Worm (Caenorhabditis elegans) whole organism, L4 larva: ENCODE data around the gene C45B2.2.

ENCODE experiments used
- F37D6.2 ChIP-seq: sonication (generic microtip); optimal IDR thresholded peaks from 2 replicates; lab custom pipeline; 2016; ENCODE audit warnings: mild to moderate bottlenecking, missing genetic modification characterization, missing compliant biosample characterization
- Y48G9A.11 ChIP-seq: fragments of 200-800 bp; sonication (Bioruptor generic); IDR thresholded peaks from 2 replicates; pipeline ENCODE4 v1.3.6; 2022; ENCODE audit warnings: missing genetic modification reagents, missing genetic modification characterization, missing compliant biosample characterization
- aha-1 ChIP-seq: fragments of 150-350 bp; peaks from one replicate; lab custom pipeline; 2014; ENCODE audit warnings: missing biosample characterization, missing genetic modification characterization
- ama-1 ChIP-seq: fragments of 150-350 bp; optimal IDR thresholded peaks from 2 replicates; lab custom pipeline; 2014; ENCODE audit warnings: inconsistent platforms, mixed read lengths
- ceh-20 ChIP-seq: fragments of 200-800 bp; sonication (Bioruptor generic); IDR thresholded peaks from 2 replicates; pipeline ENCODE4 v1.3.6; 2022; ENCODE audit warnings: missing genetic modification reagents, missing genetic modification characterization, missing compliant biosample characterization
- daf-16 ChIP-seq, 3 experiments: sonication (generic microtip); optimal IDR thresholded peaks; 2 replicates each; lab custom pipeline; 2016 to 2017; ENCODE audit warnings: missing genetic modification characterization in 3 of 3, missing genetic modification reagents in 3 of 3, mild to moderate bottlenecking in 2 of 3, missing compliant biosample characterization in 2 of 3, missing biosample characterization in 1 of 3, moderate library complexity in 1 of 3
- dmd-6 ChIP-seq: fragments of 200-800 bp; sonication (Bioruptor generic); IDR thresholded peaks from 2 replicates; pipeline ENCODE4 v1.3.6; 2022; ENCODE audit warnings: missing genetic modification reagents, missing genetic modification characterization, missing compliant biosample characterization
- dpl-1 ChIP-seq: fragments of 150-350 bp; optimal IDR thresholded peaks from 2 replicates; lab custom pipeline; 2014; ENCODE audit warnings: missing biosample characterization, missing genetic modification reagents, missing genetic modification characterization
- dve-1 ChIP-seq: sonication (generic microtip); optimal IDR thresholded peaks from 2 replicates; lab custom pipeline; 2017; ENCODE audit warnings: antibody characterized with exemption, mild to moderate bottlenecking, missing genetic modification characterization, missing compliant biosample characterization; ENCODE audit not compliant: insufficient read depth
- hif-1 ChIP-seq, 2 experiments: sonication (generic microtip); optimal IDR thresholded peaks; 2 replicates each; lab custom pipeline; 2016 to 2017; ENCODE audit warnings: missing compliant biosample characterization in 2 of 2, missing genetic modification characterization in 2 of 2, missing genetic modification reagents in 2 of 2, missing genotype in 2 of 2, mild to moderate bottlenecking in 1 of 2
- hlh-11 ChIP-seq: fragments of 200-800 bp; sonication (Bioruptor generic); optimal IDR thresholded peaks from 2 replicates; lab custom pipeline; 2018; ENCODE audit warnings: mild to moderate bottlenecking, missing genetic modification characterization, missing compliant biosample characterization
- lsy-2 ChIP-seq, 2 experiments: fragments of 150-350 bp in 1 of 2; sonication (generic microtip) in 1 of 2; optimal IDR thresholded peaks; 2 replicates each; lab custom pipeline; 2014 to 2017; ENCODE audit warnings: missing biosample characterization in 2 of 2, missing genetic modification characterization in 2 of 2
- mdt-29 ChIP-seq: fragments of 200-800 bp; sonication (Bioruptor generic); IDR thresholded peaks from 2 replicates; pipeline ENCODE4 v1.3.6; 2022; ENCODE audit warnings: missing genetic modification reagents, missing genetic modification characterization, missing compliant biosample characterization
- mes-2 ChIP-seq: sonication (generic microtip); optimal IDR thresholded peaks from 2 replicates; lab custom pipeline; 2016; ENCODE audit warnings: missing genotype, mild to moderate bottlenecking, missing genetic modification characterization, missing compliant biosample characterization; ENCODE audit not compliant: poor library complexity, severe bottlenecking
- mxl-3 ChIP-seq: fragments of 200-800 bp; sonication (Bioruptor generic); optimal IDR thresholded peaks from 2 replicates; lab custom pipeline; 2018; ENCODE audit warnings: mild to moderate bottlenecking, missing genetic modification characterization, missing compliant biosample characterization
- nhr-11 ChIP-seq: fragments of 150-350 bp; optimal IDR thresholded peaks from 2 replicates; lab custom pipeline; 2014; ENCODE audit warnings: missing biosample characterization, missing genetic modification characterization
- nhr-25 ChIP-seq: sonication (generic microtip); optimal IDR thresholded peaks from 2 replicates; lab custom pipeline; 2017; ENCODE audit warnings: missing genetic modification characterization, mild to moderate bottlenecking, missing compliant biosample characterization, antibody characterized with exemption, moderate library complexity, borderline replicate concordance; ENCODE audit not compliant: insufficient read depth
- nhr-28 ChIP-seq: fragments of 150-350 bp; optimal IDR thresholded peaks from 2 replicates; lab custom pipeline; 2014; ENCODE audit warnings: missing biosample characterization, missing genetic modification characterization
- nhr-76 ChIP-seq: fragments of 150-350 bp; optimal IDR thresholded peaks from 2 replicates; lab custom pipeline; 2014; ENCODE audit warnings: missing biosample characterization, missing genetic modification characterization
- nhr-77 ChIP-seq: fragments of 150-350 bp; optimal IDR thresholded peaks from 2 replicates; lab custom pipeline; 2014; ENCODE audit warnings: missing biosample characterization, missing genetic modification characterization
- pqm-1 ChIP-seq: sonication (generic microtip); optimal IDR thresholded peaks from 2 replicates; lab custom pipeline; 2017; ENCODE audit warnings: missing biosample characterization, missing genetic modification characterization
- sdz-12 ChIP-seq: fragments of 200-800 bp; sonication (Bioruptor generic); optimal IDR thresholded peaks from 2 replicates; lab custom pipeline; 2018; ENCODE audit warnings: mild to moderate bottlenecking, missing genetic modification characterization, missing compliant biosample characterization
- set-16 ChIP-seq: fragments of 200-800 bp; sonication (Bioruptor generic); IDR thresholded peaks from 2 replicates; pipeline ENCODE4 v1.3.6; 2022; ENCODE audit warnings: missing genetic modification reagents, missing genetic modification characterization, missing compliant biosample characterization
- skn-1 ChIP-seq: fragments of 150-350 bp; optimal IDR thresholded peaks from 2 replicates; lab custom pipeline; 2014; ENCODE audit warnings: missing biosample characterization, missing genetic modification characterization
- tra-1 ChIP-seq: fragments of 200-800 bp; sonication (Bioruptor generic); IDR thresholded peaks from 2 replicates; pipeline ENCODE4 v1.3.6; 2022; ENCODE audit warnings: missing genetic modification reagents, missing genetic modification characterization, missing compliant biosample characterization
- unc-62 ChIP-seq, 3 experiments: fragments of 150-350 bp in 1 of 3; sonication (generic microtip); optimal IDR thresholded peaks in 2 of 3; peaks in 1 of 3; 1 replicate in 1 of 3; 2 replicates in 2 of 3; lab custom pipeline; 2014 to 2017; ENCODE audit warnings: missing biosample characterization in 3 of 3, missing genetic modification characterization in 3 of 3, missing genetic modification reagents in 3 of 3, missing genotype in 1 of 3
- zag-1 ChIP-seq: fragments of 150-350 bp; optimal IDR thresholded peaks from 2 replicates; lab custom pipeline; 2014; ENCODE audit warnings: missing biosample characterization, missing genetic modification characterization
- zfp-2 ChIP-seq: sonication (generic microtip); optimal IDR thresholded peaks from 2 replicates; lab custom pipeline; 2016; ENCODE audit warnings: mild to moderate bottlenecking, missing genetic modification characterization, missing compliant biosample characterization
- zip-2 ChIP-seq: fragments of 150-350 bp; optimal IDR thresholded peaks from 2 replicates; lab custom pipeline; 2014; ENCODE audit warnings: missing biosample characterization, missing genetic modification characterization

Gene C45B2.2

ce11 chrX:6107962-6108361, 23.4 kb downstream of the C45B2.2 start:
- TF ChIP-seq zag-1 (tag; lab: Kevin White, UChicago) (no peak), unc-62 (GFP tag; optimal IDR thresholded peaks at IDR 0.05 in 1 of 2; lab: Kevin White, UChicago) (peak in 1 of 2 experiments; percentile 93), unc-62 (tag; optimal IDR thresholded peaks at IDR 0.05; lab: Kevin White, UChicago) (no peak), mdt-29 (GFP tag; lab: Robert Waterston, UW) (no peak), nhr-76 (tag; lab: Kevin White, UChicago) (no peak), zfp-2 (tag; lab: Kevin White, UChicago) (no peak), nhr-11 (tag; lab: Kevin White, UChicago) (no peak), aha-1 (tag; lab: Kevin White, UChicago) (peak; percentile 31), ama-1 (lab: Kevin White, UChicago) (no peak)

ce11 chrX:6109288-6109770, 24.8 kb downstream of the C45B2.2 start, which contains the start of gene kynu-1:
kynu-1 (minus strand) TSS chrX:6109338.
- TF ChIP-seq hlh-11 (tag; lab: Kevin White, UChicago) (peak; percentile 50), nhr-28 (tag; lab: Kevin White, UChicago) (peak; percentile 83), daf-16 (GFP tag; optimal IDR thresholded peaks at IDR 0.05; lab: Kevin White, UChicago) (no peak), daf-16 (tag; optimal IDR thresholded peaks at IDR 0.05; lab: Kevin White, UChicago) (peak; percentile 45), dmd-6 (GFP tag; lab: Robert Waterston, UW) (peak; percentile 31; the same call in 1 of the 2 replicates), lsy-2 (tag; optimal IDR thresholded peaks at IDR 0.05; lab: Kevin White, UChicago) (peak in 1 of 2 experiments; percentile 27), skn-1 (tag; lab: Kevin White, UChicago) (no peak), dve-1 (tag; lab: Kevin White, UChicago) (peak; percentile 56), pqm-1 (tag; lab: Kevin White, UChicago) (no peak)

ce11 chrX:6112817-6113216, 28.3 kb downstream of the C45B2.2 start, which contains the start of gene prx-3:
prx-3 (minus strand) TSS chrX:6112917.
- TF ChIP-seq dve-1 (tag; lab: Kevin White, UChicago), result peak; percentile 37
- no peak for TF ChIP-seq daf-16 (GFP tag; optimal IDR thresholded peaks at IDR 0.05; lab: Kevin White, UChicago)
- TF ChIP-seq daf-16 (tag; optimal IDR thresholded peaks at IDR 0.05; lab: Kevin White, UChicago), result peak; percentile 43
- no peak for TF ChIP-seq zag-1 (tag; lab: Kevin White, UChicago)
- TF ChIP-seq hif-1 (tag; optimal IDR thresholded peaks at IDR 0.05; lab: Kevin White, UChicago), result no peak
- peak; percentile 5 for TF ChIP-seq nhr-28 (tag; lab: Kevin White, UChicago)
- TF ChIP-seq Y48G9A.11, result no peak
- TF ChIP-seq tra-1 (GFP tag; lab: Robert Waterston, UW), result no peak

ce11 chrX:6115502-6115901, 31.0 kb downstream of the C45B2.2 start, which contains the start of gene C15H9.3:
C15H9.3 (plus strand) TSS chrX:6115802.
- TF ChIP-seq nhr-25, result no peak
- peak in 1 of 2 experiments; percentile 72 for TF ChIP-seq unc-62 (GFP tag; optimal IDR thresholded peaks at IDR 0.05 in 1 of 2; lab: Kevin White, UChicago)
- no peak for TF ChIP-seq unc-62 (tag; optimal IDR thresholded peaks at IDR 0.05; lab: Kevin White, UChicago)
- TF ChIP-seq, all 104 proteins: peak for 1

- TF ChIP-seq pqm-1 (tag; lab: Kevin White, UChicago) (peak; percentile 82), hlh-11 (tag; lab: Kevin White, UChicago) (peak; percentile 19), F37D6.2 (tag; lab: Kevin White, UChicago) (no peak), daf-16 (GFP tag; optimal IDR thresholded peaks at IDR 0.05; lab: Kevin White, UChicago) (no peak), daf-16 (tag; optimal IDR thresholded peaks at IDR 0.05; lab: Kevin White, UChicago) (peak; percentile 79), nhr-28 (tag; lab: Kevin White, UChicago) (peak; percentile 9), mes-2 (no peak), mxl-3 (GFP tag; lab: Kevin White, UChicago) (peak; percentile 30), sdz-12 (GFP tag; lab: Kevin White, UChicago) (no peak), ceh-20 (GFP tag; lab: Robert Waterston, UW) (no peak), nhr-77 (tag; lab: Kevin White, UChicago) (no peak), dmd-6 (GFP tag; lab: Robert Waterston, UW) (peak; percentile 40; the same call in 1 of the 2 replicates), zip-2 (tag; lab: Kevin White, UChicago) (no peak), set-16 (GFP tag; lab: Robert Waterston, UW) (no peak), hif-1 (tag; optimal IDR thresholded peaks at IDR 0.05; lab: Kevin White, UChicago) (no peak), dpl-1 (no peak)
Observed at ce11 chrX:6118086-6118825, 33.7 kb downstream of the C45B2.2 start, which contains the start of gene C15H9.2. C15H9.2 (plus strand) TSS chrX:6118526.
